Worm (Caenorhabditis elegans): ENCODE results near the gene srsy-1.

Gene srsy-1

ce11 chrII:5148349-5148748, 32.5 kb downstream of the srsy-1 start, which contains the start of gene F58A6.5:
F58A6.5 (minus strand) TSS chrII:5148449.
- TF ChIP-seq ces-1 (GFP tag; optimal IDR thresholded peaks at IDR 0.05) = no peak
- no peak for TF ChIP-seq elt-3 (tag; optimal IDR thresholded peaks at IDR 0.05)
- TF ChIP-seq nhr-19 (GFP tag; conservative IDR thresholded peaks at IDR 0.05) = no peak
- no peak for TF ChIP-seq mdl-1 (tag; optimal IDR thresholded peaks at IDR 0.05)
- no peak for TF ChIP-seq ets-5 (GFP tag; IDR thresholded peaks at IDR 0.05)
- no peak for TF ChIP-seq aha-1 (tag; optimal IDR thresholded peaks at IDR 0.05)
- TF ChIP-seq dsc-1 (tag; optimal IDR thresholded peaks at IDR 0.05) = no peak
- no peak for TF ChIP-seq unc-62 (GFP tag; optimal IDR thresholded peaks at IDR 0.05)
- TF ChIP-seq ceh-90 (tag; optimal IDR thresholded peaks at IDR 0.05) = no peak
- no peak for TF ChIP-seq lin-13 (GFP tag; optimal IDR thresholded peaks at IDR 0.05)
- no peak for TF ChIP-seq irx-1 (tag; optimal IDR thresholded peaks at IDR 0.05)
- no peak for TF ChIP-seq Y116A8C.19 (tag; optimal IDR thresholded peaks at IDR 0.05; ENCODE audit: borderline replicate concordance)
- TF ChIP-seq nhr-90 (tag; optimal IDR thresholded peaks at IDR 0.05; ENCODE audit: poor library complexity) = no peak
- no peak for TF ChIP-seq nhr-20 (tag; optimal IDR thresholded peaks at IDR 0.05)
- no peak for TF ChIP-seq sox-4 (tag; optimal IDR thresholded peaks at IDR 0.05)
- TF ChIP-seq C34B4.2 (tag; optimal IDR thresholded peaks at IDR 0.05) = no peak

- TF ChIP-seq mef-2 (tag; optimal IDR thresholded peaks at IDR 0.05) (no peak), fkh-4 (tag; optimal IDR thresholded peaks at IDR 0.05; ENCODE audit: borderline replicate concordance) (no peak), pag-3 (tag; optimal IDR thresholded peaks at IDR 0.05; ENCODE audit: borderline replicate concordance, insufficient read depth) (no peak), elt-2 (tag; optimal IDR thresholded peaks at IDR 0.05) (no peak), ceh-88 (GFP tag; IDR thresholded peaks at IDR 0.05) (no peak), isw-1 (GFP tag; IDR thresholded peaks at IDR 0.05) (no peak), unc-98 (GFP tag; IDR thresholded peaks at IDR 0.05) (no peak), lsy-2 (tag; optimal IDR thresholded peaks at IDR 0.05) (no peak), nhr-11 (tag; optimal IDR thresholded peaks at IDR 0.05) (no peak), elt-3 (tag; optimal IDR thresholded peaks at IDR 0.05) (no peak), efl-3 (GFP tag; optimal IDR thresholded peaks at IDR 0.05) (no peak)
Observed at ce11 chrII:5150829-5151228, 35.0 kb downstream of the srsy-1 start, which contains the start of gene srb-16. srb-16 (minus strand) TSS chrII:5150929.

- TF ChIP-seq isw-1 (GFP tag; IDR thresholded peaks at IDR 0.05) (no peak), vab-15 (tag; optimal IDR thresholded peaks at IDR 0.05) (no peak), elt-2 (tag; optimal IDR thresholded peaks at IDR 0.05) (no peak), fkh-4 (tag; optimal IDR thresholded peaks at IDR 0.05; ENCODE audit: borderline replicate concordance) (no peak), sptf-1 (tag; optimal IDR thresholded peaks at IDR 0.05) (no peak), nhr-47 (tag; optimal IDR thresholded peaks at IDR 0.05) (no peak), efl-3 (GFP tag; optimal IDR thresholded peaks at IDR 0.05) (no peak), nhr-12 (tag; optimal IDR thresholded peaks at IDR 0.05) (no peak), efl-1 (optimal IDR thresholded peaks at IDR 0.05) (no peak), efl-1 (GFP tag; optimal IDR thresholded peaks at IDR 0.05 in 1 of 2) (no peak), ceh-63 (GFP tag; optimal IDR thresholded peaks at IDR 0.05) (no peak)
Observed at ce11 chrII:5154540-5154939, 38.7 kb downstream of the srsy-1 start, which contains the start of gene srb-12. srb-12 (minus strand) TSS chrII:5154640.

- TF ChIP-seq C16A3.4 (tag; optimal IDR thresholded peaks at IDR 0.05) (no peak), pax-3 (tag; optimal IDR thresholded peaks at IDR 0.05) (no peak), nhr-20 (tag; optimal IDR thresholded peaks at IDR 0.05) (no peak), ceh-82 (tag; optimal IDR thresholded peaks at IDR 0.05) (no peak), blmp-1 (tag; optimal IDR thresholded peaks at IDR 0.05) (no peak), F16B12.6 (tag; optimal IDR thresholded peaks at IDR 0.05) (no peak), dsc-1 (tag; optimal IDR thresholded peaks at IDR 0.05) (no peak), fkh-4 (tag; optimal IDR thresholded peaks at IDR 0.05; ENCODE audit: borderline replicate concordance) (no peak), unc-98 (GFP tag; IDR thresholded peaks at IDR 0.05) (no peak), nhr-11 (tag; optimal IDR thresholded peaks at IDR 0.05) (no peak), nhr-19 (GFP tag; conservative IDR thresholded peaks at IDR 0.05) (no peak), zip-4 (GFP tag; optimal IDR thresholded peaks at IDR 0.05) (no peak), pag-3 (tag; optimal IDR thresholded peaks at IDR 0.05; ENCODE audit: borderline replicate concordance, insufficient read depth) (no peak), sptf-1 (tag; optimal IDR thresholded peaks at IDR 0.05) (no peak), hpl-2 (GFP tag; optimal IDR thresholded peaks at IDR 0.05) (no peak), skn-1 (tag; optimal IDR thresholded peaks at IDR 0.05) (no peak), mef-2 (tag; optimal IDR thresholded peaks at IDR 0.05) (no peak), nhr-237 (tag; optimal IDR thresholded peaks at IDR 0.05) (no peak), snpc-4 (tag; optimal IDR thresholded peaks at IDR 0.05) (no peak), nhr-90 (tag; optimal IDR thresholded peaks at IDR 0.05; ENCODE audit: poor library complexity) (no peak)
Observed at ce11 chrII:5156983-5157382, 41.1 kb downstream of the srsy-1 start, which contains the start of gene msp-45. msp-45 (minus strand) TSS chrII:5157083.

Data from whole organism, L1 larva.